Fruit fly (Drosophila melanogaster): ENCODE measurements around the gene pic.

dm6 chr3R:13047431-13047830 lies 4.6 kb upstream of the pic start, which contains the start of gene CG31157:
- no peak for TF ChIP-seq CG9932 (GFP tag; IDR thresholded peaks at IDR 0.05)
- TF ChIP-seq dmrt11E (tag; optimal IDR thresholded peaks at IDR 0.05) = no peak
- no peak for TF ChIP-seq CG14667 (GFP tag; IDR thresholded peaks at IDR 0.05)
- no peak for TF ChIP-seq bcd (GFP tag; optimal IDR thresholded peaks at IDR 0.05)
- TF ChIP-seq CG4282 (GFP tag; optimal IDR thresholded peaks at IDR 0.05) = no peak
- no peak for TF ChIP-seq unc-4 (GFP tag; IDR thresholded peaks at IDR 0.05; ENCODE audit: partially characterized antibody)
- no peak for TF ChIP-seq tup (GFP tag; optimal IDR thresholded peaks at IDR 0.05)
- TF ChIP-seq CG15479 (GFP tag; optimal IDR thresholded peaks at IDR 0.05) = no peak

All from whole organism, embryonic.